Worm (Caenorhabditis elegans) whole organism, L4 larva: ENCODE measurements around the gene his-37.

Source experiments
- D1046.2 ChIP-seq: fragments of 200-800 bp; sonication (Bioruptor generic); IDR thresholded peaks from 2 replicates; pipeline ENCODE4 v1.3.6; 2022; ENCODE audit warnings: missing genetic modification characterization, missing compliant biosample characterization
- F10B5.3 ChIP-seq: sonication (generic microtip); optimal IDR thresholded peaks from 2 replicates; lab custom pipeline; 2016; ENCODE audit warnings: mild to moderate bottlenecking, missing genetic modification characterization, missing compliant biosample characterization
- R02D3.7 ChIP-seq: fragments of 150-350 bp; sonication (generic microtip); optimal IDR thresholded peaks from 3 replicates; lab custom pipeline; 2014; ENCODE audit warnings: missing biosample characterization, missing genetic modification characterization
- aha-1 ChIP-seq: fragments of 150-350 bp; peaks from one replicate; lab custom pipeline; 2014; ENCODE audit warnings: missing biosample characterization, missing genetic modification characterization
- arid-1 ChIP-seq: fragments of 200-800 bp; sonication (Bioruptor generic); conservative IDR thresholded peaks from 2 replicates; pipeline ENCODE4 v1.3.6; 2022; ENCODE audit warnings: missing genetic modification reagents, missing genetic modification characterization, missing compliant biosample characterization
- attf-4 ChIP-seq: sonication (generic microtip); optimal IDR thresholded peaks from 3 replicates; lab custom pipeline; 2017; ENCODE audit warnings: missing biosample characterization, missing genetic modification characterization
- ceh-20 ChIP-seq: fragments of 200-800 bp; sonication (Bioruptor generic); IDR thresholded peaks from 2 replicates; pipeline ENCODE4 v1.3.6; 2022; ENCODE audit warnings: missing genetic modification reagents, missing genetic modification characterization, missing compliant biosample characterization
- ceh-32 ChIP-seq: sonication (generic microtip); optimal IDR thresholded peaks from 2 replicates; lab custom pipeline; 2016; ENCODE audit warnings: mild to moderate bottlenecking, missing genetic modification characterization, missing compliant biosample characterization; ENCODE audit not compliant: poor library complexity
- ceh-44 ChIP-seq: fragments of 200-800 bp; sonication (Bioruptor generic); IDR thresholded peaks from 2 replicates; pipeline ENCODE4 v1.3.6; 2022; ENCODE audit warnings: missing genetic modification reagents, missing genetic modification characterization, missing compliant biosample characterization
- ceh-82 ChIP-seq: sonication (generic microtip); optimal IDR thresholded peaks from 2 replicates; lab custom pipeline; 2017; ENCODE audit warnings: missing biosample characterization, missing genetic modification characterization
- ces-1 ChIP-seq: fragments of 150-350 bp; sonication (generic microtip); optimal IDR thresholded peaks from 4 replicates; lab custom pipeline; 2014; ENCODE audit warnings: missing biosample characterization, missing genetic modification reagents, missing genetic modification characterization
- egl-27 ChIP-seq: sonication (generic microtip); optimal IDR thresholded peaks from 3 replicates; lab custom pipeline; 2017; ENCODE audit warnings: missing biosample characterization, missing genetic modification reagents, missing genetic modification characterization
- egl-43 ChIP-seq: fragments of 200-800 bp; sonication (Bioruptor generic); IDR thresholded peaks from 2 replicates; pipeline ENCODE4 v1.3.6; 2022; ENCODE audit warnings: missing genetic modification reagents, missing genetic modification characterization, missing compliant biosample characterization
- gei-8 ChIP-seq: fragments of 200-800 bp; sonication (Bioruptor generic); optimal IDR thresholded peaks from 2 replicates; lab custom pipeline; 2018; ENCODE audit warnings: mild to moderate bottlenecking, missing genetic modification characterization, missing compliant biosample characterization
- hif-1 ChIP-seq, 2 experiments: sonication (generic microtip); optimal IDR thresholded peaks; 2 replicates each; lab custom pipeline; 2016 to 2017; ENCODE audit warnings: missing compliant biosample characterization in 2 of 2, missing genetic modification characterization in 2 of 2, missing genetic modification reagents in 2 of 2, missing genotype in 2 of 2, mild to moderate bottlenecking in 1 of 2
- lin-1 ChIP-seq: fragments of 200-800 bp; sonication (Bioruptor generic); IDR thresholded peaks from 2 replicates; pipeline ENCODE4 v1.3.6; 2022; ENCODE audit warnings: missing genetic modification reagents, missing genetic modification characterization, missing compliant biosample characterization
- madf-5 ChIP-seq, 2 experiments: fragments of 200-800 bp; sonication (Bioruptor generic); IDR thresholded peaks; 2 replicates each; pipeline ENCODE4 v1.3.6; 2022; ENCODE audit warnings: missing compliant biosample characterization in 2 of 2, missing genetic modification characterization in 2 of 2
- madf-9 ChIP-seq: fragments of 200-800 bp; sonication (Bioruptor generic); conservative IDR thresholded peaks from 2 replicates; pipeline ENCODE4 v1.3.6; 2022; ENCODE audit warnings: missing genetic modification reagents, missing genetic modification characterization, missing compliant biosample characterization
- mes-2 ChIP-seq: sonication (generic microtip); optimal IDR thresholded peaks from 2 replicates; lab custom pipeline; 2016; ENCODE audit warnings: missing genotype, mild to moderate bottlenecking, missing genetic modification characterization, missing compliant biosample characterization; ENCODE audit not compliant: poor library complexity, severe bottlenecking
- nhr-111 ChIP-seq: fragments of 200-800 bp; sonication (Bioruptor generic); optimal IDR thresholded peaks from 2 replicates; lab custom pipeline; 2018; ENCODE audit warnings: mild to moderate bottlenecking, missing genetic modification characterization, missing compliant biosample characterization
- nhr-28 ChIP-seq: fragments of 150-350 bp; optimal IDR thresholded peaks from 2 replicates; lab custom pipeline; 2014; ENCODE audit warnings: missing biosample characterization, missing genetic modification characterization
- nhr-41 ChIP-seq: fragments of 200-800 bp; sonication (Bioruptor generic); IDR thresholded peaks from 2 replicates; pipeline ENCODE4 v1.3.6; 2022; ENCODE audit warnings: missing genetic modification reagents, missing genetic modification characterization, missing compliant biosample characterization
- nhr-42 ChIP-seq: fragments of 200-800 bp; sonication (Bioruptor generic); IDR thresholded peaks from 2 replicates; pipeline ENCODE4 v1.3.6; 2022; ENCODE audit warnings: missing genetic modification characterization, missing compliant biosample characterization
- nhr-48 ChIP-seq: sonication (generic microtip); optimal IDR thresholded peaks from 2 replicates; lab custom pipeline; 2016; ENCODE audit warnings: mild to moderate bottlenecking, missing genetic modification characterization, missing compliant biosample characterization
- nhr-6 ChIP-seq: fragments of 150-350 bp; optimal IDR thresholded peaks from 2 replicates; lab custom pipeline; 2014; ENCODE audit warnings: missing biosample characterization, missing genetic modification characterization
- nhr-76 ChIP-seq: fragments of 150-350 bp; optimal IDR thresholded peaks from 2 replicates; lab custom pipeline; 2014; ENCODE audit warnings: missing biosample characterization, missing genetic modification characterization
- pha-4 ChIP-seq, 2 experiments: fragments of 150-350 bp in 1 of 2; fragments of 200-800 bp in 1 of 2; sonication (Bioruptor generic) in 1 of 2; IDR thresholded peaks in 1 of 2; optimal IDR thresholded peaks in 1 of 2; 2 replicates each; pipeline versions ENCODE4 v1.3.6 to Lab custom; 2014 to 2022; ENCODE audit warnings: missing genetic modification characterization in 2 of 2, missing genetic modification reagents in 2 of 2, missing biosample characterization in 1 of 2, missing compliant biosample characterization in 1 of 2
- php-3 ChIP-seq: fragments of 200-800 bp; sonication (Bioruptor generic); IDR thresholded peaks from 2 replicates; pipeline ENCODE4 v1.3.6; 2022; ENCODE audit warnings: missing genetic modification reagents, missing genetic modification characterization, missing compliant biosample characterization
- saeg-2 ChIP-seq: fragments of 200-800 bp; sonication (Bioruptor generic); IDR thresholded peaks from 2 replicates; pipeline ENCODE4 v1.3.6; 2022; ENCODE audit warnings: missing genetic modification reagents, missing genetic modification characterization, missing compliant biosample characterization
- snpc-4 ChIP-seq: fragments of 150-350 bp; optimal IDR thresholded peaks from 2 replicates; lab custom pipeline; 2014; ENCODE audit warnings: missing biosample characterization, missing genetic modification characterization
- spr-1 ChIP-seq: sonication (generic microtip); optimal IDR thresholded peaks from 2 replicates; lab custom pipeline; 2016; ENCODE audit warnings: mild to moderate bottlenecking, missing genetic modification characterization, missing compliant biosample characterization
- unc-62 ChIP-seq, 3 experiments: fragments of 150-350 bp in 1 of 3; sonication (generic microtip); optimal IDR thresholded peaks in 2 of 3; peaks in 1 of 3; 1 replicate in 1 of 3; 2 replicates in 2 of 3; lab custom pipeline; 2014 to 2017; ENCODE audit warnings: missing biosample characterization in 3 of 3, missing genetic modification characterization in 3 of 3, missing genetic modification reagents in 3 of 3, missing genotype in 1 of 3
- zip-11 ChIP-seq: fragments of 200-800 bp; sonication (Bioruptor generic); IDR thresholded peaks from 2 replicates; pipeline ENCODE4 v1.3.6; 2022; ENCODE audit warnings: missing genetic modification characterization, missing compliant biosample characterization
- ztf-11 ChIP-seq: fragments of 150-350 bp; optimal IDR thresholded peaks from 2 replicates; lab custom pipeline; 2014; ENCODE audit warnings: missing biosample characterization, missing genetic modification characterization

his-37 gene

ce11 chrV:9582594-9583322 lies 35.9 kb downstream of the his-37 start, which contains the start of gene rtfo-1 (continued):
- no peak for TF ChIP-seq ceh-44
- no peak for TF ChIP-seq nhr-42 (GFP tag; lab: Robert Waterston, UW)
- TF ChIP-seq php-3 (GFP tag; lab: Robert Waterston, UW): no peak
- peak; percentile 45 for TF ChIP-seq spr-1 (tag; lab: Kevin White, UChicago)
- TF ChIP-seq zip-11 (GFP tag; lab: Robert Waterston, UW): no peak
- no peak for TF ChIP-seq saeg-2 (GFP tag; lab: Robert Waterston, UW)
- no peak for TF ChIP-seq snpc-4 (tag; lab: Kevin White, UChicago)
- TF ChIP-seq nhr-6 (tag; lab: Kevin White, UChicago): peak; percentile 25
- no peak for TF ChIP-seq D1046.2 (GFP tag; lab: Robert Waterston, UW)
- no peak for TF ChIP-seq arid-1
- TF ChIP-seq nhr-41: no peak
- TF ChIP-seq R02D3.7 (tag; lab: Kevin White, UChicago): no peak
- no peak for TF ChIP-seq nhr-48 (tag; lab: Kevin White, UChicago)
- TF ChIP-seq, all 104 proteins: peak for 10

DNA sequence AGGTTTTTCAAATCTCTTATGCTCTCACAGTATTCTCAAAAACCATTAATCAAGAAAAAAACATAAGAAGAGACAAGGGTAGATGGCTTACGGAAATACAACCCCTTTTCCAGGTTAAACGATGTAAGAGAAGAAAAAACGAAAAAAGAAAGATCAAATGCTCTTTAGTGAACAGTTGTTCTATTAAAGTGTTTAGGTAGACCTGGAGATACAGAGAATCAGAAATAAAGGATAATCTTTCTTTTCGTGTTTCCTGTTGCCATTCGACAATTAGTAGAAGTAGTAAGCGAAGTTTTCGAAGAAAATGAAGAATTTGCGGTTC lies 36.4 kb downstream of the his-37 start, which contains the start of gene K09G1.1:
TSS of gene K09G1.1 (plus strand) at position 223 of the 322 bp plus-strand sequence.
- TF ChIP-seq pha-4 (GFP tag; IDR thresholded peaks at IDR 0.05; lab: Robert Waterston, UW): no peak
- no peak for TF ChIP-seq pha-4 (tag; optimal IDR thresholded peaks at IDR 0.05; lab: Kevin White, UChicago)
- TF ChIP-seq ceh-20 (GFP tag; lab: Robert Waterston, UW): no peak
- no peak for TF ChIP-seq gei-8 (GFP tag; lab: Kevin White, UChicago)
- TF ChIP-seq mes-2 (tag; lab: Kevin White, UChicago): no peak
- no peak for TF ChIP-seq php-3 (GFP tag; lab: Robert Waterston, UW)
- TF ChIP-seq nhr-111 (GFP tag; lab: Kevin White, UChicago): no peak
- TF ChIP-seq nhr-76 (tag; lab: Kevin White, UChicago): no peak
- TF ChIP-seq ces-1: no peak
- no peak for TF ChIP-seq egl-27
- no peak for TF ChIP-seq F10B5.3 (tag; lab: Kevin White, UChicago)
- no peak for TF ChIP-seq ztf-11 (tag; lab: Kevin White, UChicago)
- TF ChIP-seq D1046.2 (GFP tag; lab: Robert Waterston, UW): no peak
- TF ChIP-seq ceh-32 (tag; lab: Kevin White, UChicago): no peak

DNA sequence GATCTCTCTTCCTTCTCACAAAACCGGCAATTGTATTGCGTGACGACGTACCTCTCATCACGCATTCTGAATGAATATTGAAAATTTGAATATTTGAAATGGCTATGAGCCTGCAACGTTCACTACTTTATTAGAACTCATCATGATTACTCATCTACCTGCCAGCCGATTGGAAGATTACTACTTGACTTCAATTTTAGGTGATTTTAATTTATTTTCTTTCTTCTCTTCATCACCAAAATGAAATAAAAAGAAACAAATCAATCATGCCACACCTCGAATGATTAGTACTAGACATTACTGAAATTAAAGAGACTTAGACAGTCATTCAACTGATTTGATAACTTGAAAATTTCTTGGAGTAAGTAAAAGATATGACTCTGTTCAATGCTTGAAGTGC lies 37.4 kb downstream of the his-37 start:
- TF ChIP-seq hif-1 (tag; optimal IDR thresholded peaks at IDR 0.05; lab: Kevin White, UChicago) (no peak), egl-43 (no peak), unc-62 (GFP tag; optimal IDR thresholded peaks at IDR 0.05 in 1 of 2; lab: Kevin White, UChicago) (peak in 1 of 2 experiments; percentile 62), unc-62 (tag; optimal IDR thresholded peaks at IDR 0.05; lab: Kevin White, UChicago) (no peak), aha-1 (peak; percentile 13), D1046.2 (GFP tag; lab: Robert Waterston, UW) (no peak)

DNA sequence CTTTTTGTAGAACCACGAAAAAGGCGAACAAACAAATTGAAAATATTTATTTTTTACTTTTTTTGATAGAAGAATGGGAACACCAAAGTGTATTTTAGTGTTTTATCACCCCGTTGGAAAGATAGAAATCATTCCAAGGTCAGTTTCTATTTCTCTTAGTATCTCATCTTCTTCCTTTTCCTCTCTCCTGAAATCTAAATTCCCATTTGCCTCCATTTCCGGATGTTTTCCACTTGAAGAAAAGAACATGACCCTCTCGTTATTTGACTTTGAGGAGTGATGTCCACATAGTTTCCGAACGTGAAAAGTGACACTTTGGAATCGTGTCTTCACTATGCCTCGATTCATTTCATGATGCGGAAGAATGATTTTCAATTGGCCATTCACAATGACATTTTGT lies 40.7 kb downstream of the his-37 start:
- TF ChIP-seq aha-1 (peak; percentile 94), madf-9 (GFP tag; lab: Robert Waterston, UW) (no peak)
- TF ChIP-seq, all 104 proteins: peak for 1

DNA sequence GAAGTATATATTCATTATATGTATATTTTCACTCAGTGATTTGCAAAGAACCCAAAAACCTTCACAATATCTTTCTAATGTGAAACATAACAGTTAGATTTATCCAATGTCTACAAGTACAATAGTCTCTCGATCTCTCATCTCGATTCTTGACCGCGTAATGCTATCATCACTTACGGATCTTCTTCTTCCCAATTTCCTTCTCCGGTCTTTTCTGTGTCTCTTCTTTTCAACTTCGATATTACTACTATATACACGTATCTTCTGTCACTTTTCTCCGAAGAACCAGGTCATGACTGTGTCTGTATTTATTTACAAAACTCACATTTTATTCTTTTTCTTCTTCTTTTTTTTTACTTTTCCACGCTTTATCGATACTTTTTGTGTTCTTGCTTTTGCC lies 41.7 kb downstream of the his-37 start:
- TF ChIP-seq lin-1 (GFP tag; lab: Robert Waterston, UW) (no peak), madf-5 (GFP tag; IDR thresholded peaks at IDR 0.05; lab: Robert Waterston, UW) (no peak), nhr-28 (peak; percentile 44), attf-4 (tag; lab: Kevin White, UChicago) (no peak), ceh-82 (tag; lab: Kevin White, UChicago) (no peak)
